Worm (Caenorhabditis elegans): ENCODE results near the gene osm-7.

DNA sequence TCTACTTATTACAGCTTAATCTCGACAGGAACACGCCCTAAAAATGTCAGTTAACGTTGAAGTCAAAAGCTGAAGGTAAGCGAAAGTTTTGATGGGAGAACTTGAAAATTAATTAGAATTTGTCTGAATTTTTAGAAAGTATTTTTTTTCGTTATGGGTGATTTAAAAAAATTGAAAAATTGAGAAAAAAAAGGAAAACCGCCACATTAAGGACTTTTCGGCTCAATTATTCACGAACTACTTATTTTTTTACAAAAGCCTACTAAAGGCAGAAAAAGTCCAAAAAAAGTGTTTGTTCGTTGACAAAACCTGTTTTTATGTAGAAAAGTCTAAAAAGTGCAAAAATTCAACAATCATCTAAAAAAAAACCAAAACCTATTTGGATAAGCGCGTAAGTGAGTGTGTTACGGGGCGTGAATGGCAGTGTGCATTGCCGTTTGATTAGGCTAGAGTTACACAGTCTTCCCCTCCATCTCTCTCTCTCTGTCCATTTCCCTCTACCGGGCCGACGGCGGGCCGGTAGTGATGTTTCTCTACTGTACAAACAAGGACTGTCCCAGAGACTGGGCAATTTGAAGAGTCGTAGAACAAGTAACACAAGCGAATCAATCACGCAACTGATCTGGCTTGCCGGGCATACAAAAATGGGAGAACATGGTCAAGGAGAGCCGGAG is 48.4 kb upstream of the osm-7 start, which contains the start of gene lron-13:
- TF ChIP-seq ces-1 (GFP tag; optimal IDR thresholded peaks at IDR 0.05) (no peak), zip-8 (tag; optimal IDR thresholded peaks at IDR 0.05) (no peak), lin-13 (tag; optimal IDR thresholded peaks at IDR 0.05) (no peak), unc-62 (GFP tag; optimal IDR thresholded peaks at IDR 0.05) (no peak), nhr-12 (tag; optimal IDR thresholded peaks at IDR 0.05) (no peak), nhr-28 (tag; optimal IDR thresholded peaks at IDR 0.05) (no peak), unc-39 (tag; optimal IDR thresholded peaks at IDR 0.05) (no peak), lsy-2 (tag; optimal IDR thresholded peaks at IDR 0.05) (no peak), nhr-76 (tag; optimal IDR thresholded peaks at IDR 0.05) (no peak), snpc-4 (tag; optimal IDR thresholded peaks at IDR 0.05) (no peak), mep-1 (tag; optimal IDR thresholded peaks at IDR 0.05) (no peak), ztf-11 (tag; optimal IDR thresholded peaks at IDR 0.05) (no peak)

Measured in whole organism, mixed stage, embryonic.